Fruit fly (Drosophila melanogaster) whole organism, embryonic: ENCODE results near the gene Cka.

Experiments
- Adf1 ChIP-seq: fragments of 200-800 bp; sonication (Bioruptor generic); IDR thresholded peaks from 2 replicates; pipeline ENCODE4 v1.3.6; 2022; ENCODE audit warnings: missing biosample characterization, missing genetic modification characterization
- Aef1 ChIP-seq: fragments of 200-800 bp; sonication (Bioruptor generic); IDR thresholded peaks from 3 replicates; pipeline ENCODE4 v1.3.6; 2022; ENCODE audit warnings: missing biosample characterization, missing genetic modification characterization
- Asciz ChIP-seq: fragments of 200-800 bp; sonication (Bioruptor generic); optimal IDR thresholded peaks from 2 replicates; lab custom pipeline; 2017; ENCODE audit warnings: missing biosample characterization, mild to moderate bottlenecking, missing genetic modification characterization, missing genetic modification reagents
- B-H1 ChIP-seq: fragments of 200-800 bp; sonication (Bioruptor generic); IDR thresholded peaks from 3 replicates; pipeline ENCODE4 v1.3.6; 2022; ENCODE audit warnings: missing biosample characterization, missing genetic modification characterization
- CG10462 ChIP-seq: fragments of 200-800 bp; sonication (Bioruptor generic); optimal IDR thresholded peaks from 2 replicates; lab custom pipeline; 2016; ENCODE audit warnings: missing biosample characterization, missing genetic modification characterization
- CG11456 ChIP-seq: fragments of 200-800 bp; sonication (Bioruptor generic); IDR thresholded peaks from 3 replicates; pipeline ENCODE4 v1.3.6; 2022; ENCODE audit warnings: missing biosample characterization, missing genetic modification characterization
- CG13624 ChIP-seq: fragments of 200-800 bp; sonication (Bioruptor generic); optimal IDR thresholded peaks from 2 replicates; lab custom pipeline; 2016; ENCODE audit warnings: missing biosample characterization, missing genetic modification characterization
- CG15696 ChIP-seq: fragments of 200-800 bp; sonication (Bioruptor generic); optimal IDR thresholded peaks from 2 replicates; lab custom pipeline; 2019; ENCODE audit warnings: missing biosample characterization, mild to moderate bottlenecking, missing genetic modification characterization, moderate library complexity
- CG16779 ChIP-seq: fragments of 200-800 bp; sonication (Bioruptor generic); IDR thresholded peaks from 2 replicates; pipeline ENCODE4 v1.3.6; 2022; ENCODE audit warnings: missing biosample characterization, missing genetic modification characterization
- CG16815 ChIP-seq: fragments of 200-800 bp; sonication (Bioruptor generic); optimal IDR thresholded peaks from 3 replicates; lab custom pipeline; 2017; ENCODE audit warnings: missing biosample characterization, mild to moderate bottlenecking, missing genetic modification characterization
- CG17361 ChIP-seq: fragments of 200-800 bp; sonication (Bioruptor generic); IDR thresholded peaks from 3 replicates; pipeline ENCODE4 v1.3.6; 2022; ENCODE audit warnings: missing biosample characterization, missing genetic modification characterization
- CG31365 ChIP-seq: fragments of 200-800 bp; sonication (Bioruptor generic); optimal IDR thresholded peaks from 2 replicates; lab custom pipeline; 2018; ENCODE audit warnings: missing biosample characterization, mild to moderate bottlenecking, missing genetic modification characterization
- CG31388 ChIP-seq: fragments of 200-800 bp; sonication (Bioruptor generic); optimal IDR thresholded peaks from 2 replicates; lab custom pipeline; 2016; ENCODE audit warnings: missing biosample characterization, missing genetic modification characterization
- CG3163 ChIP-seq: fragments of 200-800 bp; sonication (Bioruptor generic); optimal IDR thresholded peaks from 3 replicates; lab custom pipeline; 2016; ENCODE audit warnings: missing biosample characterization, missing genetic modification characterization
- CG34376 ChIP-seq: fragments of 200-800 bp; sonication (Bioruptor generic); optimal IDR thresholded peaks from 2 replicates; lab custom pipeline; 2018; ENCODE audit warnings: missing biosample characterization, mild to moderate bottlenecking, missing genetic modification characterization
- CG34422 ChIP-seq: fragments of 200-800 bp; sonication (Bioruptor generic); IDR thresholded peaks from 3 replicates; pipeline ENCODE4 v1.3.6; 2022; ENCODE audit warnings: missing biosample characterization, missing genetic modification characterization
- CG3838 ChIP-seq: fragments of 200-800 bp; sonication (Bioruptor generic); optimal IDR thresholded peaks from 3 replicates; lab custom pipeline; 2016; ENCODE audit warnings: missing biosample characterization, missing genetic modification characterization
- CG4424 ChIP-seq: fragments of 200-800 bp; sonication (Bioruptor generic); optimal IDR thresholded peaks from 3 replicates; lab custom pipeline; 2016; ENCODE audit warnings: missing biosample characterization, missing genetic modification characterization
- CG6254 ChIP-seq: fragments of 200-800 bp; sonication (Bioruptor generic); optimal IDR thresholded peaks from 3 replicates; lab custom pipeline; 2017; ENCODE audit warnings: mild to moderate bottlenecking, missing biosample characterization, missing genetic modification reagents, missing genetic modification characterization
- CG8478 ChIP-seq: fragments of >200 bp; optimal IDR thresholded peaks from 2 replicates; lab custom pipeline; 2018
- Chrac-16 ChIP-seq: fragments of 200-800 bp; sonication (Bioruptor generic); optimal IDR thresholded peaks from 3 replicates; lab custom pipeline; 2016; ENCODE audit warnings: missing biosample characterization, missing genetic modification characterization
- D ChIP-seq, 2 experiments: fragments of 200-800 bp in 1 of 2; fragments of >200 bp in 1 of 2; sonication (Bioruptor generic) in 1 of 2; optimal IDR thresholded peaks; 2 replicates in 1 of 2; 3 replicates in 1 of 2; lab custom pipeline; 2017; ENCODE audit warnings: mild to moderate bottlenecking in 1 of 2, missing biosample characterization in 1 of 2, missing genetic modification characterization in 1 of 2, missing genetic modification reagents in 1 of 2
- Doc2 ChIP-seq: fragments of 200-800 bp; sonication (Bioruptor generic); IDR thresholded peaks from 2 replicates; pipeline ENCODE4 v1.3.6; 2022; ENCODE audit warnings: missing biosample characterization, missing genetic modification characterization
- Ets65A ChIP-seq: fragments of 200-800 bp; sonication (Bioruptor generic); peaks from one replicate; lab custom pipeline; 2016; ENCODE audit warnings: missing biosample characterization, missing genetic modification characterization
- Gsc ChIP-seq: fragments of 200-800 bp; sonication (Bioruptor generic); IDR thresholded peaks from 2 replicates; pipeline ENCODE4 v1.3.6; 2022; ENCODE audit warnings: missing biosample characterization, missing genetic modification characterization
- HLH4C ChIP-seq: fragments of 200-800 bp; sonication (Bioruptor generic); IDR thresholded peaks from 3 replicates; pipeline ENCODE4 v1.3.6; 2022; ENCODE audit warnings: missing biosample characterization, missing genetic modification characterization; ENCODE audit not compliant: partially characterized antibody
- Lpt ChIP-seq: fragments of >200 bp; optimal IDR thresholded peaks from 2 replicates; lab custom pipeline; 2018; ENCODE audit warnings: missing biosample characterization, missing genetic modification characterization
- Pdp1 ChIP-seq, 2 experiments: fragments of 200-800 bp; sonication (Bioruptor generic); optimal IDR thresholded peaks; 3 replicates each; lab custom pipeline; 2016; ENCODE audit warnings: missing biosample characterization in 2 of 2, missing genetic modification characterization in 2 of 2, mild to moderate bottlenecking in 1 of 2, moderate library complexity in 1 of 2
- Spps ChIP-seq: fragments of 200-800 bp; sonication (Bioruptor generic); optimal IDR thresholded peaks from 2 replicates; lab custom pipeline; 2018; ENCODE audit warnings: missing biosample characterization, mild to moderate bottlenecking, missing genetic modification characterization
- Xrp1 ChIP-seq: fragments of 200-800 bp; sonication (Bioruptor generic); IDR thresholded peaks from 2 replicates; pipeline ENCODE4 v1.3.6; 2022; ENCODE audit warnings: missing biosample characterization, missing genetic modification characterization
- aop ChIP-seq: fragments of 200-800 bp; sonication (Bioruptor generic); IDR thresholded peaks from 2 replicates; pipeline ENCODE4 v1.3.6; 2022; ENCODE audit warnings: missing biosample characterization, missing genetic modification characterization
- bab2 ChIP-seq: fragments of 200-800 bp; sonication (Bioruptor generic); optimal IDR thresholded peaks from 2 replicates; lab custom pipeline; 2016; ENCODE audit warnings: missing biosample characterization, missing genetic modification characterization
- bsh ChIP-seq, 2 experiments: fragments of 200-800 bp; sonication (Bioruptor generic); optimal IDR thresholded peaks; 2 replicates each; lab custom pipeline; 2017 to 2018; ENCODE audit warnings: mild to moderate bottlenecking in 2 of 2, missing biosample characterization in 2 of 2, missing genetic modification characterization in 2 of 2, moderate library complexity in 1 of 2
- ci ChIP-seq: fragments of 200-800 bp; sonication (Bioruptor generic); IDR thresholded peaks from 3 replicates; pipeline ENCODE4 v1.3.6; 2022; ENCODE audit warnings: missing biosample characterization, missing genetic modification characterization
- cwo ChIP-seq: fragments of 200-800 bp; sonication (Bioruptor generic); optimal IDR thresholded peaks from 3 replicates; lab custom pipeline; 2017; ENCODE audit warnings: missing biosample characterization, missing genetic modification characterization, mild to moderate bottlenecking, moderate library complexity, missing genetic modification reagents
- dmrt99B ChIP-seq: fragments of 200-800 bp; sonication (Bioruptor generic); optimal IDR thresholded peaks from 2 replicates; lab custom pipeline; 2018; ENCODE audit warnings: missing biosample characterization, mild to moderate bottlenecking, missing genetic modification characterization, moderate library complexity
- fd64A ChIP-seq: fragments of 200-800 bp; sonication (Bioruptor generic); optimal IDR thresholded peaks from 3 replicates; lab custom pipeline; 2018; ENCODE audit warnings: missing biosample characterization, mild to moderate bottlenecking, missing genetic modification characterization
- gsb-n ChIP-seq: fragments of 200-800 bp; sonication (Bioruptor generic); optimal IDR thresholded peaks from 3 replicates; lab custom pipeline; 2018; ENCODE audit warnings: missing biosample characterization, mild to moderate bottlenecking, missing genetic modification characterization
- ham ChIP-seq: fragments of 200-800 bp; sonication (Bioruptor generic); IDR thresholded peaks from 2 replicates; pipeline ENCODE4 v1.3.6; 2022; ENCODE audit warnings: missing biosample characterization, missing genetic modification characterization
- pb ChIP-seq: fragments of 200-800 bp; sonication (Bioruptor generic); optimal IDR thresholded peaks from 3 replicates; lab custom pipeline; 2016; ENCODE audit warnings: missing biosample characterization, missing genetic modification characterization
- pita ChIP-seq: fragments of 200-800 bp; sonication (Bioruptor generic); optimal IDR thresholded peaks from 2 replicates; lab custom pipeline; 2017; ENCODE audit warnings: missing biosample characterization, mild to moderate bottlenecking, missing genetic modification characterization
- psq ChIP-seq: fragments of 200-800 bp; sonication (Bioruptor generic); optimal IDR thresholded peaks from 2 replicates; lab custom pipeline; 2017; ENCODE audit warnings: missing biosample characterization, missing genetic modification characterization
- sim ChIP-seq: fragments of 200-800 bp; sonication (Bioruptor generic); IDR thresholded peaks from 2 replicates; pipeline ENCODE4 v1.3.6; 2022; ENCODE audit warnings: missing biosample characterization, missing genetic modification characterization
- sna ChIP-seq: fragments of 200-800 bp; sonication (Bioruptor generic); IDR thresholded peaks from 2 replicates; pipeline ENCODE4 v1.3.6; 2022; ENCODE audit warnings: missing biosample characterization, missing genetic modification characterization; ENCODE audit not compliant: partially characterized antibody
- sqz ChIP-seq: fragments of 200-800 bp; sonication (Bioruptor generic); optimal IDR thresholded peaks from 3 replicates; lab custom pipeline; 2018; ENCODE audit warnings: missing biosample characterization, mild to moderate bottlenecking, missing genetic modification characterization
- tio ChIP-seq: fragments of 200-800 bp; sonication (Bioruptor generic); optimal IDR thresholded peaks from 2 replicates; lab custom pipeline; 2017; ENCODE audit warnings: missing biosample characterization, missing genetic modification characterization, inconsistent platforms
- tll ChIP-seq, 2 experiments: fragments of 200-800 bp in 1 of 2; fragments of >200 bp in 1 of 2; sonication (Bioruptor generic) in 1 of 2; optimal IDR thresholded peaks; 2 replicates each; lab custom pipeline; 2017 to 2019; ENCODE audit warnings: missing biosample characterization in 2 of 2, missing genetic modification characterization in 2 of 2, mild to moderate bottlenecking in 1 of 2, moderate library complexity in 1 of 2
- tna ChIP-seq: fragments of 200-800 bp; sonication (Bioruptor generic); IDR thresholded peaks from 2 replicates; pipeline ENCODE4 v1.3.6; 2022; ENCODE audit warnings: missing biosample characterization, missing genetic modification characterization; ENCODE audit not compliant: partially characterized antibody
- zfh1 ChIP-seq: fragments of 200-800 bp; sonication (Bioruptor generic); IDR thresholded peaks from 3 replicates; pipeline ENCODE4 v1.3.6; 2022; ENCODE audit warnings: missing biosample characterization, missing genetic modification characterization

Gene Cka

dm6 chr2L:8083427-8084295 lies 53.1 kb downstream of the Cka start (continued):
- TF ChIP-seq sna (GFP tag; lab: Robert Waterston, UW) (no peak), Doc2 (no peak), ham (GFP tag; lab: Robert Waterston, UW) (no peak), sqz (GFP tag; lab: Kevin White, UChicago) (no peak), cwo (GFP tag; lab: Kevin White, UChicago) (peak; percentile 23), HLH4C (no peak), CG31365 (no peak), zfh1 (no peak), Gsc (GFP tag; lab: Robert Waterston, UW) (no peak), bsh (GFP tag; optimal IDR thresholded peaks at IDR 0.05; lab: Kevin White, UChicago) (no peak), tio (GFP tag; lab: Kevin White, UChicago) (no peak), CG6254 (GFP tag; lab: Kevin White, UChicago) (no peak), dmrt99B (tag; lab: Kevin White, UChicago) (no peak), Chrac-16 (no peak), CG8478 (peak; percentile 98), CG10462 (no peak), Pdp1 (GFP tag; optimal IDR thresholded peaks at IDR 0.05; lab: Kevin White, UChicago) (peak in 1 of 2 experiments; percentile 89), psq (no peak), CG13624 (GFP tag; lab: Kevin White, UChicago) (no peak), CG16815 (GFP tag; lab: Kevin White, UChicago) (no peak), CG3163 (GFP tag; lab: Kevin White, UChicago) (peak; percentile 65), CG16779 (GFP tag; lab: Robert Waterston, UW) (no peak), CG15696 (no peak), tll (GFP tag; optimal IDR thresholded peaks at IDR 0.05; lab: Kevin White, UChicago) (no peak), sim (GFP tag; lab: Robert Waterston, UW) (no peak), CG34376 (GFP tag; lab: Kevin White, UChicago) (peak; percentile 30), CG34422 (peak; percentile 60; the same call in 1 of the 3 replicates), gsb-n (tag; lab: Kevin White, UChicago) (no peak), Lpt (no peak), pb (GFP tag; lab: Kevin White, UChicago) (no peak), aop (GFP tag; lab: Robert Waterston, UW) (0 out of 2 replicates have a peak, but pooled peaks have one; percentile 4), bab2 (GFP tag; lab: Kevin White, UChicago) (no peak), Spps (tag; lab: Kevin White, UChicago) (no peak), B-H1 (GFP tag; lab: Robert Waterston, UW) (no peak), CG31388 (GFP tag; lab: Kevin White, UChicago) (no peak), CG3838 (GFP tag; lab: Kevin White, UChicago) (no peak), CG4424 (GFP tag; lab: Kevin White, UChicago) (no peak), tna (GFP tag; lab: Robert Waterston, UW) (no peak), Ets65A (GFP tag; lab: Kevin White, UChicago) (no peak), Aef1 (no peak), pita (GFP tag; lab: Kevin White, UChicago) (no peak), D (optimal IDR thresholded peaks at IDR 0.05; lab: Kevin White, UChicago) (no peak), D (GFP tag; optimal IDR thresholded peaks at IDR 0.05; lab: Kevin White, UChicago) (no peak), CG17361 (no peak), fd64A (GFP tag; lab: Kevin White, UChicago) (no peak), CG11456 (GFP tag; lab: Robert Waterston, UW) (no peak), Adf1 (GFP tag; lab: Robert Waterston, UW) (peak; percentile 48; the same call in 1 of the 2 replicates), ci (GFP tag; lab: Robert Waterston, UW) (peak; percentile 57; the same call in 2 of the 3 replicates), Asciz (GFP tag; lab: Kevin White, UChicago) (no peak), Xrp1 (GFP tag; lab: Robert Waterston, UW) (no peak)
